Worm (Caenorhabditis elegans): Measurements from ENCODE around the gene F44E5.17.

DNA sequence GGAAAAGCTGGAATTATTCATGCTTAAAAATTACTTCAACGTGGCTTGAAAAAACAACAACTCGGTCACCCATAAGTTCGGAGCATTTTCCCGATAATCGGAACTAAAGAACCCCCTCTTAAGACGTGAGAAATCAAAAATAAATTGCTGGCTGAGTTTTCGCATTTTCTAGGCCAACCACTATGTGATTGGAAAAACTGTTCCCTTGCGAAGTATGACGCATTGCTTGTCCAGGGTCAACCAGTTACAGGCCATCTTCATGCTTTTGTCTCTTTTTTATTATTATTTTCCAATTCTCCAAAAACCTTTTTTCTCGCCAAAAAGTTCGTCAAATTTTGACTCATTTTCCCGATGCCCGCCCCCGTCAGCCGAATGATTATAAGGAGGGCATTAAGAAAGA lies 28.3 kb downstream of the F44E5.17 start, which contains the start of gene F13D12.3:
- TF ChIP-seq hmg-4 (GFP tag; optimal IDR thresholded peaks at IDR 0.05) (no peak), hmbx-1 (tag; optimal IDR thresholded peaks at IDR 0.05) (no peak), tbx-11 (GFP tag; IDR thresholded peaks at IDR 0.05) (no peak), ama-1 (optimal IDR thresholded peaks at IDR 0.05) (no peak), scrt-1 (GFP tag; IDR thresholded peaks at IDR 0.05) (no peak), flt-1 (GFP tag; IDR thresholded peaks at IDR 0.05) (no peak)
